Fruit fly (Drosophila melanogaster): Measurements from ENCODE around the gene Mi-2.

DNA sequence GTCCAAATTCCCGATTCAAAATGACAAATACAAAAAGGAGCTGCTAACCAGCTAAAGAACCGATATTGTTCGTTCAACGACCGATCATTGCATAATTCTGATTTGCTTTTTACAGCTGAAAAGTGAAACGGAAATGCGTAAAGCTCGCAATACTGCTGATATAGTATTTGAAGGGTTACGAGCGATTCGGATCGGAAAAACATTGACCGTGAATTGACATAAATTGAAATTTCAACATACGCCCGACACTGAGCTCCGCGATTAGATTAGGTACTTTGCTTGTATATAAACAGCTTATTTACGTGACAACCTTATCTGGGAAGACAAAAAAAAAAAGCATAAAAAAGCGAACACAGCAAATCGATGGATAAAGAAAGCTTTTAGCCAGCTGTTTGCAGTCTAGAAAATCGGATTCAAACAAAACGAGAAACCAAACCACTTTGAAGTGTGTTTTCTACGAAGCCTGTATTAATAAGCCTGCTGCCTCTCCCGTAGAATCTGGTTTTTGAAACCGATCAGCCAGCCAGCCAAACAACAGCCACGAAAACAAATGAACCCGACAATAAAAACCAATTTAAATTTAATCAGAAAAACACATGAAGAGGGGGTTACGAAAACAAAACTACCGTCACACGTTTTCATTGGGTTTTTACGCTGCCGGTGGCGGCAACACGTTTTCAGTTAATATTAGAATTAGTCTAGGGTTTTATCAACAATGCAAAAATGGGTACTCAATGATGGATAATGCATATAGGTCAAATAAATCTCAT, 8.3 kb downstream of the Mi-2 start:
- TF ChIP-seq insv (optimal IDR thresholded peaks at IDR 0.05): no peak
- no peak for TF ChIP-seq h (optimal IDR thresholded peaks at IDR 0.05)
